Worm (Caenorhabditis elegans): ENCODE data around the gene K07F5.12.

DNA sequence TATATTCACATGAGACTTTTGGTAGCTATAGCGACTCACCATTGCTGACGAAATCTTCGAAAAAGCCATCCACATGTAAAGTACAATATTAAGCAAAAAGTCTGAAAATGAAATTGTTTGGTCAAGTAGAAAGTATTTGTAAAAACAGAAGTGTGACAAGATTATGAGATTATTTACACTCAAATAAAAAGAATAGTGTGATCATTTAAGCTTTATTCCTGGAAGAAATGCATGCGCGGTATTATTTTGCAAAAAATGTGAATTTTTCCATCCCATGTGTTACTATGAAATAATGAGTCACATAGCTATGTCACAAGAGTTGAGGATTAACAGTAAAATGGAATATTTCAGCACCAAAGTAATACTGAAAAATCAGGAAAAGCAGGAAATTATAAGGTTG lies 45.2 kb upstream of the K07F5.12 start, which contains the start of gene dct-15:
- TF ChIP-seq lin-39 (tag; optimal IDR thresholded peaks at IDR 0.05): no peak
- no peak for TF ChIP-seq egl-27 (tag; optimal IDR thresholded peaks at IDR 0.05)
- TF ChIP-seq nhr-237 (tag; optimal IDR thresholded peaks at IDR 0.05): no peak
- no peak for TF ChIP-seq pha-4 (tag; optimal IDR thresholded peaks at IDR 0.05)
- TF ChIP-seq ceh-9 (tag; optimal IDR thresholded peaks at IDR 0.05): no peak
- TF ChIP-seq ZK546.5 (tag; optimal IDR thresholded peaks at IDR 0.05): no peak
- no peak for TF ChIP-seq nhr-11 (tag; optimal IDR thresholded peaks at IDR 0.05)
